Worm (Caenorhabditis elegans) whole organism, young adult: ENCODE data around the gene sri-7.

ENCODE experiments used
- F55B11.4 ChIP-seq: sonication (generic microtip); optimal IDR thresholded peaks from 2 replicates; lab custom pipeline; 2016; ENCODE audit warnings: missing compliant biosample characterization, missing genetic modification characterization, borderline replicate concordance; ENCODE audit not compliant: insufficient read depth
- aptf-3 ChIP-seq: fragments of 200-800 bp; sonication (Bioruptor generic); IDR thresholded peaks from 2 replicates; pipeline ENCODE4 v1.3.6; 2022; ENCODE audit warnings: missing genetic modification characterization, missing compliant biosample characterization
- lag-1 ChIP-seq: fragments of 200-800 bp; sonication (Bioruptor generic); IDR thresholded peaks from 2 replicates; pipeline ENCODE4 v1.3.6; 2022; ENCODE audit warnings: missing genetic modification reagents, missing genetic modification characterization, missing compliant biosample characterization

- no peak for TF ChIP-seq aptf-3
- TF ChIP-seq F55B11.4 (tag; lab: Kevin White, UChicago) = no peak
- TF ChIP-seq lag-1 (GFP tag; lab: Robert Waterston, UW) = no peak
Measured at ce11 chrV:15352376-15352775, 47.8 kb upstream of the sri-7 start, which contains the start of gene srx-58.
